Fruit fly (Drosophila melanogaster) whole organism, wandering third instar larva: Measurements from ENCODE around the gene CG31115.

Experiments
- CG9705 ChIP-seq: fragments of 200-800 bp; sonication (Bioruptor generic); optimal IDR thresholded peaks from 2 replicates; lab custom pipeline; 2018; ENCODE audit warnings: missing biosample characterization, mild to moderate bottlenecking, missing genetic modification characterization
- Hnf4 ChIP-seq: fragments of 200-800 bp; sonication (Bioruptor generic); optimal IDR thresholded peaks from 2 replicates; lab custom pipeline; 2016; ENCODE audit warnings: missing biosample characterization, mild to moderate bottlenecking, missing genetic modification characterization
- Myc ChIP-seq: fragments of >200 bp; optimal IDR thresholded peaks from 2 replicates; lab custom pipeline; 2017
- dmrt93B ChIP-seq: fragments of 200-800 bp; sonication (Bioruptor generic); optimal IDR thresholded peaks from 2 replicates; lab custom pipeline; 2018; ENCODE audit warnings: missing biosample characterization, mild to moderate bottlenecking, missing genetic modification characterization
- usp ChIP-seq: fragments of >200 bp; optimal IDR thresholded peaks from 2 replicates; lab custom pipeline; 2017; ENCODE audit warnings: missing biosample characterization, missing genetic modification characterization

dm6 chr3R:25012016-25012415 lies 24.7 kb upstream of the CG31115 start:
- no peak for TF ChIP-seq Myc (lab: Kevin White, UChicago)
- no peak for TF ChIP-seq Hnf4 (GFP tag; lab: Kevin White, UChicago)
- no peak for TF ChIP-seq CG9705 (GFP tag; lab: Kevin White, UChicago)
- TF ChIP-seq dmrt93B (GFP tag; lab: Kevin White, UChicago): no peak
- no peak for TF ChIP-seq usp (GFP tag; lab: Kevin White, UChicago)
